Fruit fly (Drosophila melanogaster): ENCODE results near the gene CG16826.

CG16826 gene

dm6 chr2L:13378488-13378964 is 31.0 kb downstream of the CG16826 start, which contains the start of the genes CG9302 and beta'COP:
Gene CG9302, minus strand, starts transcription at chr2L:13378538.
Gene beta'COP, plus strand, starts transcription at chr2L:13378902.
- TF ChIP-seq Snoo (tag; optimal IDR thresholded peaks at IDR 0.05) (peak; percentile 57), CG13204 (GFP tag; optimal IDR thresholded peaks at IDR 0.05) (no peak), CG14655 (GFP tag; optimal IDR thresholded peaks at IDR 0.05) (no peak), D1 (tag; optimal IDR thresholded peaks at IDR 0.05) (no peak), CG10348 (GFP tag; IDR thresholded peaks at IDR 0.05) (0 out of 2 replicates have a peak, but pooled peaks have one; percentile 22), gl (tag; optimal IDR thresholded peaks at IDR 0.05) (no peak), CG32121 (GFP tag; IDR thresholded peaks at IDR 0.05) (peak; percentile 36; the same call in 1 of the 2 replicates), CG8159 (tag; optimal IDR thresholded peaks at IDR 0.05) (no peak), EcR (GFP tag; optimal IDR thresholded peaks at IDR 0.05) (no peak), Ets98B (GFP tag; IDR thresholded peaks at IDR 0.05) (peak; percentile 34; the same call in 1 of the 2 replicates), CG15710 (tag; optimal IDR thresholded peaks at IDR 0.05) (peak; percentile 86), Pif1B (GFP tag; optimal IDR thresholded peaks at IDR 0.05) (no peak), CG4496 (GFP tag; IDR thresholded peaks at IDR 0.05) (no peak), CG12605 (GFP tag; IDR thresholded peaks at IDR 0.05) (no peak), CG34367 (tag; optimal IDR thresholded peaks at IDR 0.05) (no peak), fd96Ca (GFP tag; IDR thresholded peaks at IDR 0.05) (0 out of 3 replicates have a peak, but pooled peaks have one; percentile 43), CG9948 (tag; optimal IDR thresholded peaks at IDR 0.05) (peak; percentile 58), Pif1A (GFP tag; optimal IDR thresholded peaks at IDR 0.05) (no peak), CG8301 (tag; optimal IDR thresholded peaks at IDR 0.05) (no peak), CG17806 (tag; optimal IDR thresholded peaks at IDR 0.05) (peak; percentile 38), rn (GFP tag; IDR thresholded peaks at IDR 0.05) (no peak)

- no peak for TF ChIP-seq CG8159 (tag; optimal IDR thresholded peaks at IDR 0.05)
- TF ChIP-seq CG34367 (tag; optimal IDR thresholded peaks at IDR 0.05): no peak
- TF ChIP-seq Ets98B (GFP tag; IDR thresholded peaks at IDR 0.05): no peak; the same call in 1 of the 2 replicates
- no peak for TF ChIP-seq Pif1A (GFP tag; optimal IDR thresholded peaks at IDR 0.05)
- no peak for TF ChIP-seq CG17806 (tag; optimal IDR thresholded peaks at IDR 0.05)
- no peak for TF ChIP-seq CG4496 (GFP tag; IDR thresholded peaks at IDR 0.05)
- no peak for TF ChIP-seq CG10348 (GFP tag; IDR thresholded peaks at IDR 0.05)
- no peak for TF ChIP-seq fd96Ca (GFP tag; IDR thresholded peaks at IDR 0.05)
- no peak for TF ChIP-seq rn (GFP tag; IDR thresholded peaks at IDR 0.05)
- no peak for TF ChIP-seq CG15710 (tag; optimal IDR thresholded peaks at IDR 0.05)
Measured at dm6 chr2L:13382351-13383029, 34.9 kb downstream of the CG16826 start, which contains the start of gene loqs. Gene loqs, plus strand, starts transcription at chr2L:13382652.

- peak; percentile 88 for TF ChIP-seq CG34367 (tag; optimal IDR thresholded peaks at IDR 0.05)
- no peak for TF ChIP-seq EcR (GFP tag; optimal IDR thresholded peaks at IDR 0.05)
- peak; percentile 96 for TF ChIP-seq CG4496 (GFP tag; IDR thresholded peaks at IDR 0.05)
- peak; percentile 93 for TF ChIP-seq CG15710 (tag; optimal IDR thresholded peaks at IDR 0.05)
- peak; percentile 63 for TF ChIP-seq CG10348 (GFP tag; IDR thresholded peaks at IDR 0.05)
- peak; percentile 93 for TF ChIP-seq CG8159 (tag; optimal IDR thresholded peaks at IDR 0.05)
- TF ChIP-seq CG17806 (tag; optimal IDR thresholded peaks at IDR 0.05): peak; percentile 94
- peak; percentile 89 for TF ChIP-seq CG12605 (GFP tag; IDR thresholded peaks at IDR 0.05)
- TF ChIP-seq rn (GFP tag; IDR thresholded peaks at IDR 0.05): peak; percentile 87
- no peak for TF ChIP-seq CG13204 (GFP tag; optimal IDR thresholded peaks at IDR 0.05)
- TF ChIP-seq Ets98B (GFP tag; IDR thresholded peaks at IDR 0.05): peak; percentile 93
- TF ChIP-seq CG14655 (GFP tag; optimal IDR thresholded peaks at IDR 0.05): no peak
- TF ChIP-seq CG32121 (GFP tag; IDR thresholded peaks at IDR 0.05): peak; percentile 93
- peak; percentile 93 for TF ChIP-seq fd96Ca (GFP tag; IDR thresholded peaks at IDR 0.05)
- TF ChIP-seq D1 (tag; optimal IDR thresholded peaks at IDR 0.05): no peak
- peak; percentile 93 for TF ChIP-seq Pif1B (GFP tag; optimal IDR thresholded peaks at IDR 0.05)
- TF ChIP-seq Snoo (tag; optimal IDR thresholded peaks at IDR 0.05): peak; percentile 95
- no peak for TF ChIP-seq Pif1A (GFP tag; optimal IDR thresholded peaks at IDR 0.05)
- peak; percentile 92 for TF ChIP-seq CG9948 (tag; optimal IDR thresholded peaks at IDR 0.05)
- peak; percentile 89 for TF ChIP-seq CG8301 (tag; optimal IDR thresholded peaks at IDR 0.05)
- TF ChIP-seq gl (tag; optimal IDR thresholded peaks at IDR 0.05): peak; percentile 77
Measured at dm6 chr2L:13387255-13387654, 39.7 kb downstream of the CG16826 start, which contains the start of the genes Ing5 and CG7099. Gene Ing5, minus strand, starts transcription at chr2L:13387312. Gene CG7099, plus strand, starts transcription at chr2L:13387571.

dm6 chr2L:13394903-13395302 is 47.3 kb downstream of the CG16826 start, which contains the start of gene RpL24:
Gene RpL24, minus strand, starts transcription at chr2L:13395131.
- TF ChIP-seq Snoo (tag; optimal IDR thresholded peaks at IDR 0.05) (peak; percentile 95), fd96Ca (GFP tag; IDR thresholded peaks at IDR 0.05) (peak; percentile 63; the same call in 1 of the 3 replicates), CG14655 (GFP tag; optimal IDR thresholded peaks at IDR 0.05) (no peak), CG13204 (GFP tag; optimal IDR thresholded peaks at IDR 0.05) (no peak), CG8159 (tag; optimal IDR thresholded peaks at IDR 0.05) (peak; percentile 66), Pif1B (GFP tag; optimal IDR thresholded peaks at IDR 0.05) (peak; percentile 84), CG8301 (tag; optimal IDR thresholded peaks at IDR 0.05) (peak; percentile 59), CG17806 (tag; optimal IDR thresholded peaks at IDR 0.05) (peak; percentile 25), CG10348 (GFP tag; IDR thresholded peaks at IDR 0.05) (no peak), EcR (GFP tag; optimal IDR thresholded peaks at IDR 0.05) (no peak), Ets98B (GFP tag; IDR thresholded peaks at IDR 0.05) (peak; percentile 80), gl (tag; optimal IDR thresholded peaks at IDR 0.05) (peak; percentile 80), D1 (tag; optimal IDR thresholded peaks at IDR 0.05) (no peak), Pif1A (GFP tag; optimal IDR thresholded peaks at IDR 0.05) (peak; percentile 89), CG32121 (GFP tag; IDR thresholded peaks at IDR 0.05) (peak; percentile 62; the same call in 1 of the 2 replicates), CG34367 (tag; optimal IDR thresholded peaks at IDR 0.05) (peak; percentile 82), CG9948 (tag; optimal IDR thresholded peaks at IDR 0.05) (peak; percentile 8), CG4496 (GFP tag; IDR thresholded peaks at IDR 0.05) (peak; percentile 92), rn (GFP tag; IDR thresholded peaks at IDR 0.05) (peak; percentile 62; the same call in 1 of the 2 replicates), CG12605 (GFP tag; IDR thresholded peaks at IDR 0.05) (peak; percentile 81), CG15710 (tag; optimal IDR thresholded peaks at IDR 0.05) (peak; percentile 70)
